Worm (Caenorhabditis elegans) whole organism, young adult: ENCODE results near the gene clec-157.

ENCODE experiments used
- B0336.3 ChIP-seq: fragments of 200-800 bp; sonication (Bioruptor generic); IDR thresholded peaks from 2 replicates; pipeline ENCODE4 v1.3.6; 2022; ENCODE audit warnings: missing genetic modification characterization, missing compliant biosample characterization
- C17E4.6 ChIP-seq: fragments of 200-800 bp; sonication (Bioruptor generic); IDR thresholded peaks from 2 replicates; pipeline ENCODE4 v1.3.6; 2022; ENCODE audit warnings: missing genetic modification reagents, missing genetic modification characterization, missing compliant biosample characterization
- D2030.7 ChIP-seq: fragments of 200-800 bp; sonication (Bioruptor generic); IDR thresholded peaks from 2 replicates; pipeline ENCODE4 v1.3.6; 2022; ENCODE audit warnings: missing genetic modification reagents, missing genetic modification characterization, missing compliant biosample characterization
- F33H1.4 ChIP-seq: fragments of 200-800 bp; sonication (Bioruptor generic); IDR thresholded peaks from 2 replicates; pipeline ENCODE4 v1.3.6; 2022; ENCODE audit warnings: missing genetic modification reagents, missing genetic modification characterization, missing compliant biosample characterization
- F37B4.10 ChIP-seq: fragments of 200-800 bp; sonication (Bioruptor generic); IDR thresholded peaks from 2 replicates; pipeline ENCODE4 v1.3.6; 2022; ENCODE audit warnings: missing genetic modification characterization, missing compliant biosample characterization
- F39B2.1 ChIP-seq: fragments of 200-800 bp; sonication (Bioruptor generic); IDR thresholded peaks from 2 replicates; pipeline ENCODE4 v1.3.6; 2022; ENCODE audit warnings: missing genetic modification reagents, missing genetic modification characterization, missing compliant biosample characterization
- aptf-3 ChIP-seq: fragments of 200-800 bp; sonication (Bioruptor generic); IDR thresholded peaks from 2 replicates; pipeline ENCODE4 v1.3.6; 2022; ENCODE audit warnings: missing genetic modification characterization, missing compliant biosample characterization
- atf-7 ChIP-seq: sonication (generic microtip); optimal IDR thresholded peaks from 2 replicates; lab custom pipeline; 2017; ENCODE audit warnings: mild to moderate bottlenecking, missing genetic modification characterization, missing compliant biosample characterization
- attf-3 ChIP-seq: fragments of 200-800 bp; sonication (Bioruptor generic); conservative IDR thresholded peaks from 2 replicates; pipeline ENCODE4 v1.3.6; 2022; ENCODE audit warnings: missing genetic modification reagents, missing genetic modification characterization, missing compliant biosample characterization
- ceh-100 ChIP-seq: fragments of 200-800 bp; sonication (Bioruptor generic); IDR thresholded peaks from 2 replicates; pipeline ENCODE4 v1.3.6; 2022; ENCODE audit warnings: missing genetic modification reagents, missing genetic modification characterization, missing compliant biosample characterization
- dox-1 ChIP-seq: fragments of 200-800 bp; sonication (Bioruptor generic); IDR thresholded peaks from 2 replicates; pipeline ENCODE4 v1.3.6; 2022; ENCODE audit warnings: missing genetic modification reagents, missing genetic modification characterization, missing compliant biosample characterization
- dpl-1 ChIP-seq: fragments of 150-350 bp; optimal IDR thresholded peaks from 2 replicates; lab custom pipeline; 2014; ENCODE audit warnings: missing biosample characterization, missing genetic modification reagents, missing genetic modification characterization
- efl-1 ChIP-seq: fragments of 150-350 bp; optimal IDR thresholded peaks from 2 replicates; lab custom pipeline; 2014; ENCODE audit warnings: missing biosample characterization, missing genetic modification reagents, missing genetic modification characterization
- egl-44 ChIP-seq: fragments of 200-800 bp; sonication (Bioruptor generic); IDR thresholded peaks from 2 replicates; pipeline ENCODE4 v1.3.6; 2022; ENCODE audit warnings: missing genetic modification reagents, missing genetic modification characterization, missing compliant biosample characterization
- fkh-3 ChIP-seq: sonication (generic microtip); optimal IDR thresholded peaks from 2 replicates; lab custom pipeline; 2016; ENCODE audit warnings: mild to moderate bottlenecking, missing genetic modification characterization, missing compliant biosample characterization
- him-1 ChIP-seq: sonication (generic microtip); optimal IDR thresholded peaks from 2 replicates; lab custom pipeline; 2016; ENCODE audit warnings: missing genotype, missing genetic modification reagents, missing genetic modification characterization, missing compliant biosample characterization
- hmg-1.2 ChIP-seq: fragments of 200-800 bp; sonication (Bioruptor generic); IDR thresholded peaks from 2 replicates; pipeline ENCODE4 v1.3.6; 2022; ENCODE audit warnings: missing genetic modification reagents, missing genetic modification characterization, missing compliant biosample characterization
- hrde-1 ChIP-seq: sonication (generic microtip); optimal IDR thresholded peaks from 2 replicates; lab custom pipeline; 2016; ENCODE audit warnings: missing genetic modification characterization, mild to moderate bottlenecking, missing compliant biosample characterization, moderate library complexity, missing genotype, missing genetic modification reagents, borderline replicate concordance
- hsf-1 ChIP-seq: fragments of 200-800 bp; sonication (Bioruptor generic); IDR thresholded peaks from 2 replicates; pipeline ENCODE4 v1.3.6; 2022; ENCODE audit warnings: missing genetic modification reagents, missing genetic modification characterization, missing compliant biosample characterization
- lin-35 ChIP-seq, 3 experiments: fragments of 150-350 bp in 2 of 3; sonication (generic microtip) in 1 of 3; optimal IDR thresholded peaks; 2 replicates each; lab custom pipeline; 2014 to 2018; ENCODE audit warnings: missing biosample characterization in 3 of 3, missing genetic modification characterization in 3 of 3, missing genetic modification reagents in 3 of 3
- lin-54 ChIP-seq: fragments of 200-800 bp; sonication (Bioruptor generic); optimal IDR thresholded peaks from 2 replicates; lab custom pipeline; 2018; ENCODE audit warnings: mild to moderate bottlenecking, missing genetic modification characterization, missing compliant biosample characterization
- lir-1 ChIP-seq: fragments of 200-800 bp; sonication (Bioruptor generic); conservative IDR thresholded peaks from 2 replicates; pipeline ENCODE4 v1.3.6; 2022; ENCODE audit warnings: missing genetic modification reagents, missing genetic modification characterization, missing compliant biosample characterization
- lsl-1 ChIP-seq: fragments of 200-800 bp; sonication (Bioruptor generic); optimal IDR thresholded peaks from 2 replicates; lab custom pipeline; 2018; ENCODE audit warnings: mild to moderate bottlenecking, missing genetic modification characterization, moderate library complexity, missing compliant biosample characterization
- madf-10 ChIP-seq: sonication (generic microtip); optimal IDR thresholded peaks from 2 replicates; lab custom pipeline; 2016; ENCODE audit warnings: mild to moderate bottlenecking, missing genetic modification characterization, missing compliant biosample characterization
- madf-6 ChIP-seq: fragments of 200-800 bp; sonication (Bioruptor generic); IDR thresholded peaks from 2 replicates; pipeline ENCODE4 v1.3.6; 2022; ENCODE audit warnings: missing genetic modification reagents, missing genetic modification characterization, missing compliant biosample characterization
- madf-8 ChIP-seq: fragments of 200-800 bp; sonication (Bioruptor generic); conservative IDR thresholded peaks from 2 replicates; pipeline ENCODE4 v1.3.6; 2022; ENCODE audit warnings: missing genetic modification reagents, missing genetic modification characterization, missing compliant biosample characterization
- mcd-1 ChIP-seq: fragments of 200-800 bp; sonication (Bioruptor generic); IDR thresholded peaks from 2 replicates; pipeline ENCODE4 v1.3.6; 2022; ENCODE audit warnings: missing genetic modification reagents, missing genetic modification characterization, missing compliant biosample characterization
- nfya-1 ChIP-seq: sonication (generic microtip); optimal IDR thresholded peaks from 2 replicates; lab custom pipeline; 2017; ENCODE audit warnings: antibody characterized with exemption, missing compliant biosample characterization, missing genetic modification characterization, borderline replicate concordance; ENCODE audit not compliant: insufficient read depth
- pbrm-1 ChIP-seq: fragments of 200-800 bp; sonication (Bioruptor generic); IDR thresholded peaks from 2 replicates; pipeline ENCODE4 v1.3.6; 2022; ENCODE audit warnings: missing genetic modification reagents, missing genetic modification characterization, missing compliant biosample characterization
- snpc-3.4 ChIP-seq: sonication (generic microtip); optimal IDR thresholded peaks from 2 replicates; lab custom pipeline; 2017; ENCODE audit warnings: missing genetic modification characterization, mild to moderate bottlenecking, missing compliant biosample characterization, antibody characterized with exemption, moderate library complexity, missing genotype, missing genetic modification reagents
- tbp1 ChIP-seq: fragments of 200-800 bp; sonication (Bioruptor generic); optimal IDR thresholded peaks from 2 replicates; lab custom pipeline; 2018; ENCODE audit warnings: mild to moderate bottlenecking, missing genetic modification characterization, missing compliant biosample characterization
- ztf-22 ChIP-seq: fragments of 200-800 bp; sonication (Bioruptor generic); optimal IDR thresholded peaks from 2 replicates; lab custom pipeline; 2018; ENCODE audit warnings: mild to moderate bottlenecking, missing genetic modification characterization, moderate library complexity, missing compliant biosample characterization
- ztf-26 ChIP-seq: sonication (generic microtip); optimal IDR thresholded peaks from 2 replicates; lab custom pipeline; 2017; ENCODE audit warnings: missing genetic modification characterization, missing compliant biosample characterization

The clec-157 gene

DNA sequence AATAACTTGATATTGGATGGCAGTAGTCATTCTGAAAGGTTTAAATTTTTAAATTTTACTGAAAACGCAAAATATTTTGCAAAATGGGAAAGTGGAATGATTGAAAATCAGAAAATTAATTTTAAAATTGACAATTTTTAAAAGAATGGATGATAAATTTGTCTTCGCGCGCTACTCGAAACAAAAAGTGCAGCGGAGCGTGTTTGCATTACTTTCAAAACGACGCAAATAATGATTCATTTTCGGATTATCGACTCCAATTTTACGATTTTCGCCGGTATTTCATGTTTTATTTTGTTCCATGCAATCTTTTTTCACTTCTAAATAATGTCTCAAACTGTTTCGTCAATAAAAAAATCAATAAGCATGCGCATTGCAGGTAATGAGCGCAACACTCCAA lies 34.1 kb upstream of the clec-157 start, which contains the start of the genes tost-1 and arx-6:
tost-1 (minus strand) TSS at position 31 of the 400 bp plus-strand sequence.
arx-6 (plus strand) TSS at position 378 of the 400 bp plus-strand sequence.
- TF ChIP-seq lsl-1 (GFP tag; lab: Kevin White, UChicago) (peak; percentile 37), hmg-1.2 (GFP tag; lab: Robert Waterston, UW) (no peak), dox-1 (GFP tag; lab: Robert Waterston, UW) (0 out of 2 replicates have a peak, but pooled peaks have one; percentile 11), D2030.7 (peak; percentile 48; the same call in 1 of the 2 replicates), lin-54 (peak; percentile 69), him-1 (peak; percentile 15), ztf-26 (tag; lab: Kevin White, UChicago) (no peak), snpc-3.4 (tag; lab: Kevin White, UChicago) (no peak), lin-35 (GFP tag; optimal IDR thresholded peaks at IDR 0.05; lab: Kevin White, UChicago) (peak in 1 of 3 experiments; percentile 52), dpl-1 (peak; percentile 44), hsf-1 (no peak), madf-6 (GFP tag; lab: Robert Waterston, UW) (peak; percentile 63), F33H1.4 (GFP tag; lab: Robert Waterston, UW) (0 out of 2 replicates have a peak, but pooled peaks have one; percentile 18), efl-1 (GFP tag; lab: Kevin White, UChicago) (peak; percentile 76), mcd-1 (GFP tag; lab: Robert Waterston, UW) (peak; percentile 86)

DNA sequence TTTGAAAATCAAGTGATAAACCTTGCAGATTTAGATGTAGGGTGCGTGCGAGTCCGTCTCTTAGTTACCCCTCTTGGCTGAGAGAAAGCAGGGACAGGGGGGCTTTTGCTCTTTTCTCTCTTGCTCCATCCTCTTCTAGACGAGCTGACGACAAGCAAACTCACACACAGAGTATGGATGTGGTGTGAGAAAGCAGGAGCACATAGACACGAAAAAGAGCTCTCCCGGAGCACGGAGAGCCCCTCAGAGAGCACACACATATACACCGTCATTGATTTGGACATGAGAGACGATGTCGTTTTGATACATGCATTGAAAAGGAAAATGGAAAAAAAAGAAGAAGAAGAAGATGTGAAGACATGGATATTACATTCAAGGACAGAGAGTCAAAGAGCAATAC lies 31.4 kb upstream of the clec-157 start:
- TF ChIP-seq lin-35 (GFP tag; optimal IDR thresholded peaks at IDR 0.05; lab: Kevin White, UChicago) (peak in 1 of 3 experiments; percentile 61), tbp1 (GFP tag; lab: Kevin White, UChicago) (no peak)

DNA sequence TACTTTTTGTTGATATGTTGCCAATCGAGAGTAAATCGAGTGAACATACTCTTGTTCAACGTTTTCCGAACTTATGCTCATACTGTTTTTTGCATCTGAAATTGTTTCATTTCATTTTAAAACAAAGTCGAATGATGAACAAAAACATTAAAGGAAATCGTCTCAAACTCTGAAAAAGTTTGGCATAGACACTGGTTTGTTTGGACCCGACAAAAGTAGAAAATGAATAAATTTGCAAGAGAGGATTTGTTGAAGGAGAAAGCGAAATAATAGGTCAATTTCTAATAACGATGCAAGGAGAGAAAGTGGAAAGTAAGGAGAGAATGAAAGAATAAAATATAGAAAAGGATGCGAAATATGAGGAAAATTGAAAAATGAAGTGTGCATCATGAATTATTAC lies 30.4 kb upstream of the clec-157 start, which contains the start of gene C35D10.12:
C35D10.12 (minus strand) TSS at position 101 of the 400 bp plus-strand sequence.
- TF ChIP-seq F39B2.1 (GFP tag; lab: Robert Waterston, UW) (no peak), ceh-100 (GFP tag; lab: Robert Waterston, UW) (no peak)

DNA sequence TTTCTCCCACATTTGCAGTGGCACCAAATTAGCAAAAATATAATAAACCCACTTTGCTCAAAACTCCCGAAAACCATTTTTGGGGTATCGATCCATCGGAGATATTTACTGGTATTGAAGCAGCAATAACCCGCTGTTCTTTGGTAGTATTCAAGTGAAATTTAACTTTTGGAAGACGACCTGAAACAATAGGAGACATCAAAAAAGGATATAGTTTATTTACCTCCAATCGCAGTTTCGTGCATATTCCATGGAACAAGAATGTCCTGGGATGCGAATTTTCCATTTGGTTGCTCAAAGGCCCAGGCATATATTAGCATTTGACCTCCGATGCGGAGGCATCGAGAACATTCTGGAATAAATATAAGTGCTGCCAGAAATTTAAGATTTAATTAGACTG lies 29.2 kb upstream of the clec-157 start:
- TF ChIP-seq ztf-22 (GFP tag; lab: Kevin White, UChicago) = no peak
- no peak for TF ChIP-seq hsf-1
- no peak for TF ChIP-seq madf-8
- TF ChIP-seq aptf-3 (GFP tag; lab: Robert Waterston, UW) = no peak
- TF ChIP-seq madf-10 (tag; lab: Kevin White, UChicago) = no peak
- TF ChIP-seq atf-7 (tag; lab: Kevin White, UChicago) = no peak
- TF ChIP-seq B0336.3 (GFP tag; lab: Robert Waterston, UW) = no peak
- no peak for TF ChIP-seq fkh-3 (tag; lab: Kevin White, UChicago)
- no peak for TF ChIP-seq pbrm-1 (GFP tag; lab: Robert Waterston, UW)
- no peak for TF ChIP-seq hrde-1 (tag; lab: Kevin White, UChicago)
- TF ChIP-seq nfya-1 = no peak
- no peak for TF ChIP-seq dox-1 (GFP tag; lab: Robert Waterston, UW)
- no peak for TF ChIP-seq egl-44 (GFP tag; lab: Robert Waterston, UW)
- TF ChIP-seq F37B4.10 (GFP tag; lab: Robert Waterston, UW) = no peak
- no peak for TF ChIP-seq lir-1 (GFP tag; lab: Robert Waterston, UW)
- no peak for TF ChIP-seq hmg-1.2 (GFP tag; lab: Robert Waterston, UW)
- no peak for TF ChIP-seq C17E4.6 (GFP tag; lab: Robert Waterston, UW)
- TF ChIP-seq attf-3 (GFP tag; lab: Robert Waterston, UW) = no peak
